Fruit fly (Drosophila melanogaster) whole organism, embryonic: ENCODE results near the gene scny.

Experiments
- Adf1 ChIP-seq: fragments of 200-800 bp; sonication (Bioruptor generic); IDR thresholded peaks from 2 replicates; pipeline ENCODE4 v1.3.6; 2022; ENCODE audit warnings: missing biosample characterization, missing genetic modification characterization
- Bteb2 ChIP-seq: fragments of 200-800 bp; sonication (Bioruptor generic); optimal IDR thresholded peaks from 2 replicates; lab custom pipeline; 2016; ENCODE audit warnings: missing biosample characterization, missing genetic modification characterization
- CG10431 ChIP-seq: fragments of 200-800 bp; sonication (Bioruptor generic); optimal IDR thresholded peaks from 3 replicates; lab custom pipeline; 2018; ENCODE audit warnings: missing biosample characterization, mild to moderate bottlenecking, missing genetic modification characterization
- CG10462 ChIP-seq: fragments of 200-800 bp; sonication (Bioruptor generic); optimal IDR thresholded peaks from 2 replicates; lab custom pipeline; 2016; ENCODE audit warnings: missing biosample characterization, missing genetic modification characterization
- CG13624 ChIP-seq: fragments of 200-800 bp; sonication (Bioruptor generic); optimal IDR thresholded peaks from 2 replicates; lab custom pipeline; 2016; ENCODE audit warnings: missing biosample characterization, missing genetic modification characterization
- CG13894 ChIP-seq: fragments of 200-800 bp; sonication (Bioruptor generic); optimal IDR thresholded peaks from 3 replicates; lab custom pipeline; 2018; ENCODE audit warnings: missing biosample characterization, mild to moderate bottlenecking, missing genetic modification characterization, moderate library complexity
- CG15073 ChIP-seq: fragments of 200-800 bp; sonication (Bioruptor generic); optimal IDR thresholded peaks from 2 replicates; lab custom pipeline; 2016; ENCODE audit warnings: missing biosample characterization, missing genetic modification characterization
- CG15269 ChIP-seq: fragments of 200-800 bp; sonication (Bioruptor generic); optimal IDR thresholded peaks from 2 replicates; lab custom pipeline; 2018; ENCODE audit warnings: missing biosample characterization, mild to moderate bottlenecking, missing genetic modification characterization, moderate library complexity
- CG17568 ChIP-seq: fragments of 200-800 bp; sonication (Bioruptor generic); optimal IDR thresholded peaks from 2 replicates; lab custom pipeline; 2018; ENCODE audit warnings: missing biosample characterization, mild to moderate bottlenecking, missing genetic modification characterization, moderate library complexity
- CG18599 ChIP-seq: fragments of 200-800 bp; sonication (Bioruptor generic); optimal IDR thresholded peaks from 3 replicates; lab custom pipeline; 2017; ENCODE audit warnings: missing biosample characterization, missing genetic modification characterization, mild to moderate bottlenecking, moderate library complexity, missing genetic modification reagents
- CG2678 ChIP-seq: fragments of 200-800 bp; sonication (Bioruptor generic); optimal IDR thresholded peaks from 3 replicates; lab custom pipeline; 2019; ENCODE audit warnings: missing biosample characterization, mild to moderate bottlenecking, missing genetic modification characterization, moderate library complexity
- CG4282 ChIP-seq: fragments of 200-800 bp; sonication (Bioruptor generic); optimal IDR thresholded peaks from 2 replicates; lab custom pipeline; 2016; ENCODE audit warnings: missing biosample characterization, missing genetic modification characterization
- CG4360 ChIP-seq: fragments of 200-800 bp; sonication (Bioruptor generic); IDR thresholded peaks from 2 replicates; pipeline ENCODE4 v1.3.6; 2022; ENCODE audit warnings: missing biosample characterization, missing genetic modification characterization
- CG6254 ChIP-seq: fragments of 200-800 bp; sonication (Bioruptor generic); optimal IDR thresholded peaks from 3 replicates; lab custom pipeline; 2017; ENCODE audit warnings: mild to moderate bottlenecking, missing biosample characterization, missing genetic modification reagents, missing genetic modification characterization
- CG6272 ChIP-seq: fragments of 200-800 bp; sonication (Bioruptor generic); IDR thresholded peaks from 2 replicates; pipeline ENCODE4 v1.3.6; 2022; ENCODE audit warnings: missing biosample characterization, missing genetic modification characterization
- CG7357 ChIP-seq: fragments of 200-800 bp; sonication (Bioruptor generic); IDR thresholded peaks from 3 replicates; pipeline ENCODE4 v1.3.6; 2022; ENCODE audit warnings: missing biosample characterization, missing genetic modification characterization
- CG7556 ChIP-seq: fragments of 200-800 bp; sonication (Bioruptor generic); optimal IDR thresholded peaks from 2 replicates; lab custom pipeline; 2017; ENCODE audit warnings: missing biosample characterization, mild to moderate bottlenecking, missing genetic modification characterization
- CG7963 ChIP-seq: fragments of 200-800 bp; sonication (Bioruptor generic); IDR thresholded peaks from 3 replicates; pipeline ENCODE4 v1.3.6; 2022; ENCODE audit warnings: missing biosample characterization, missing genetic modification characterization; ENCODE audit not compliant: partially characterized antibody
- CG8290 ChIP-seq, 3 experiments: fragments of 200-800 bp; sonication (Bioruptor generic); optimal IDR thresholded peaks; 2 replicates each; lab custom pipeline; 2016 to 2019; ENCODE audit warnings: missing biosample characterization in 3 of 3, missing genetic modification characterization in 3 of 3, mild to moderate bottlenecking in 2 of 3, moderate library complexity in 1 of 3
- CoRest ChIP-seq: fragments of 200-800 bp; sonication (Bioruptor generic); optimal IDR thresholded peaks from 3 replicates; lab custom pipeline; 2018; ENCODE audit warnings: missing biosample characterization, mild to moderate bottlenecking, missing genetic modification characterization, moderate library complexity
- D ChIP-seq, 2 experiments: fragments of 200-800 bp in 1 of 2; fragments of >200 bp in 1 of 2; sonication (Bioruptor generic) in 1 of 2; optimal IDR thresholded peaks; 2 replicates in 1 of 2; 3 replicates in 1 of 2; lab custom pipeline; 2017; ENCODE audit warnings: mild to moderate bottlenecking in 1 of 2, missing biosample characterization in 1 of 2, missing genetic modification characterization in 1 of 2, missing genetic modification reagents in 1 of 2
- Dip3 ChIP-seq: fragments of 200-800 bp; sonication (Bioruptor generic); optimal IDR thresholded peaks from 3 replicates; lab custom pipeline; 2016; ENCODE audit warnings: missing biosample characterization, missing genetic modification characterization
- Fer1 ChIP-seq: fragments of 200-800 bp; sonication (Bioruptor generic); optimal IDR thresholded peaks from 2 replicates; lab custom pipeline; 2017; ENCODE audit warnings: missing biosample characterization, mild to moderate bottlenecking, missing genetic modification characterization
- Hr39 ChIP-seq: fragments of >200 bp; optimal IDR thresholded peaks from 2 replicates; lab custom pipeline; 2017
- Jarid2 ChIP-seq: fragments of 200-800 bp; sonication (Bioruptor generic); optimal IDR thresholded peaks from 3 replicates; lab custom pipeline; 2017; ENCODE audit warnings: mild to moderate bottlenecking, missing biosample characterization, missing genetic modification reagents, missing genetic modification characterization
- NC2α ChIP-seq: fragments of 200-800 bp; sonication (Bioruptor generic); optimal IDR thresholded peaks from 2 replicates; lab custom pipeline; 2016; ENCODE audit warnings: missing biosample characterization, missing genetic modification characterization
- Scr ChIP-seq: fragments of 200-800 bp; sonication (Bioruptor generic); IDR thresholded peaks from 2 replicates; pipeline ENCODE4 v1.3.6; 2022; ENCODE audit warnings: missing biosample characterization, missing genetic modification characterization; ENCODE audit not compliant: partially characterized antibody
- Sry-β ChIP-seq: fragments of 200-800 bp; sonication (Bioruptor generic); optimal IDR thresholded peaks from 2 replicates; lab custom pipeline; 2018; ENCODE audit warnings: missing biosample characterization, mild to moderate bottlenecking, missing genetic modification characterization, moderate library complexity
- Ssrp ChIP-seq: fragments of 200-800 bp; sonication (Bioruptor generic); optimal IDR thresholded peaks from 2 replicates; lab custom pipeline; 2018; ENCODE audit warnings: missing biosample characterization, mild to moderate bottlenecking, missing genetic modification characterization, moderate library complexity
- YL-1 ChIP-seq: fragments of 200-800 bp; sonication (Bioruptor generic); optimal IDR thresholded peaks from 3 replicates; lab custom pipeline; 2017; ENCODE audit warnings: missing biosample characterization, mild to moderate bottlenecking, missing genetic modification characterization
- ato ChIP-seq: fragments of 200-800 bp; sonication (Bioruptor generic); IDR thresholded peaks from 2 replicates; pipeline ENCODE4 v1.3.6; 2022; ENCODE audit warnings: missing biosample characterization, missing genetic modification characterization; ENCODE audit not compliant: partially characterized antibody
- bowl ChIP-seq: fragments of 200-800 bp; sonication (Bioruptor generic); IDR thresholded peaks from 2 replicates; pipeline ENCODE4 v1.3.6; 2022; ENCODE audit warnings: missing biosample characterization, missing genetic modification characterization
- btn ChIP-seq: fragments of 200-800 bp; sonication (Bioruptor generic); optimal IDR thresholded peaks from 2 replicates; lab custom pipeline; 2016; ENCODE audit warnings: missing biosample characterization, missing genetic modification characterization
- dysf ChIP-seq: fragments of 200-800 bp; sonication (Bioruptor generic); IDR thresholded peaks from 3 replicates; pipeline ENCODE4 v1.3.6; 2022; ENCODE audit warnings: missing biosample characterization, missing genetic modification characterization
- en ChIP-seq: fragments of 200-800 bp; sonication (Bioruptor generic); optimal IDR thresholded peaks from 2 replicates; lab custom pipeline; 2016; ENCODE audit warnings: missing biosample characterization, missing genetic modification characterization
- fd64A ChIP-seq: fragments of 200-800 bp; sonication (Bioruptor generic); optimal IDR thresholded peaks from 3 replicates; lab custom pipeline; 2018; ENCODE audit warnings: missing biosample characterization, mild to moderate bottlenecking, missing genetic modification characterization
- fru ChIP-seq: fragments of >200 bp; optimal IDR thresholded peaks from 2 replicates; lab custom pipeline; 2017
- ken ChIP-seq: fragments of 200-800 bp; sonication (Bioruptor generic); IDR thresholded peaks from 3 replicates; pipeline ENCODE4 v1.3.6; 2022; ENCODE audit warnings: missing biosample characterization, missing genetic modification characterization
- lbe ChIP-seq: fragments of 200-800 bp; sonication (Bioruptor generic); optimal IDR thresholded peaks from 2 replicates; lab custom pipeline; 2016; ENCODE audit warnings: missing biosample characterization, mild to moderate bottlenecking, missing genetic modification characterization
- lov ChIP-seq, 2 experiments: fragments of 200-800 bp in 1 of 2; fragments of >200 bp in 1 of 2; sonication (Bioruptor generic) in 1 of 2; IDR thresholded peaks in 1 of 2; optimal IDR thresholded peaks in 1 of 2; 2 replicates in 1 of 2; 3 replicates in 1 of 2; pipeline versions ENCODE4 v1.3.6 to Lab custom; 2017 to 2022; ENCODE audit warnings: missing biosample characterization in 1 of 2, missing genetic modification characterization in 1 of 2
- luna ChIP-seq: fragments of 200-800 bp; sonication (Bioruptor generic); optimal IDR thresholded peaks from 2 replicates; lab custom pipeline; 2016; ENCODE audit warnings: missing biosample characterization, missing genetic modification characterization
- pho ChIP-seq: fragments of 200-800 bp; sonication (Bioruptor generic); optimal IDR thresholded peaks from 2 replicates; lab custom pipeline; 2016; ENCODE audit warnings: missing biosample characterization, missing genetic modification characterization
- ro ChIP-seq: fragments of 200-800 bp; sonication (Bioruptor generic); IDR thresholded peaks from 2 replicates; pipeline ENCODE4 v1.3.6; 2022; ENCODE audit warnings: missing biosample characterization, missing genetic modification characterization
- sisA ChIP-seq: fragments of 200-800 bp; sonication (Bioruptor generic); IDR thresholded peaks from 2 replicates; pipeline ENCODE4 v1.3.6; 2022; ENCODE audit warnings: missing biosample characterization, missing genetic modification characterization
- ssp ChIP-seq: fragments of 200-800 bp; sonication (Bioruptor generic); IDR thresholded peaks from 2 replicates; pipeline ENCODE4 v1.3.6; 2022; ENCODE audit warnings: missing biosample characterization, missing genetic modification characterization
- tll ChIP-seq, 2 experiments: fragments of 200-800 bp in 1 of 2; fragments of >200 bp in 1 of 2; sonication (Bioruptor generic) in 1 of 2; optimal IDR thresholded peaks; 2 replicates each; lab custom pipeline; 2017 to 2019; ENCODE audit warnings: missing biosample characterization in 2 of 2, missing genetic modification characterization in 2 of 2, mild to moderate bottlenecking in 1 of 2, moderate library complexity in 1 of 2
- tx ChIP-seq: fragments of 200-800 bp; sonication (Bioruptor generic); optimal IDR thresholded peaks from 2 replicates; lab custom pipeline; 2016; ENCODE audit warnings: missing biosample characterization, missing genetic modification characterization
- wek ChIP-seq: fragments of 200-800 bp; sonication (Bioruptor generic); optimal IDR thresholded peaks from 3 replicates; lab custom pipeline; 2018; ENCODE audit warnings: missing biosample characterization, mild to moderate bottlenecking, missing genetic modification characterization, moderate library complexity

scny gene

DNA sequence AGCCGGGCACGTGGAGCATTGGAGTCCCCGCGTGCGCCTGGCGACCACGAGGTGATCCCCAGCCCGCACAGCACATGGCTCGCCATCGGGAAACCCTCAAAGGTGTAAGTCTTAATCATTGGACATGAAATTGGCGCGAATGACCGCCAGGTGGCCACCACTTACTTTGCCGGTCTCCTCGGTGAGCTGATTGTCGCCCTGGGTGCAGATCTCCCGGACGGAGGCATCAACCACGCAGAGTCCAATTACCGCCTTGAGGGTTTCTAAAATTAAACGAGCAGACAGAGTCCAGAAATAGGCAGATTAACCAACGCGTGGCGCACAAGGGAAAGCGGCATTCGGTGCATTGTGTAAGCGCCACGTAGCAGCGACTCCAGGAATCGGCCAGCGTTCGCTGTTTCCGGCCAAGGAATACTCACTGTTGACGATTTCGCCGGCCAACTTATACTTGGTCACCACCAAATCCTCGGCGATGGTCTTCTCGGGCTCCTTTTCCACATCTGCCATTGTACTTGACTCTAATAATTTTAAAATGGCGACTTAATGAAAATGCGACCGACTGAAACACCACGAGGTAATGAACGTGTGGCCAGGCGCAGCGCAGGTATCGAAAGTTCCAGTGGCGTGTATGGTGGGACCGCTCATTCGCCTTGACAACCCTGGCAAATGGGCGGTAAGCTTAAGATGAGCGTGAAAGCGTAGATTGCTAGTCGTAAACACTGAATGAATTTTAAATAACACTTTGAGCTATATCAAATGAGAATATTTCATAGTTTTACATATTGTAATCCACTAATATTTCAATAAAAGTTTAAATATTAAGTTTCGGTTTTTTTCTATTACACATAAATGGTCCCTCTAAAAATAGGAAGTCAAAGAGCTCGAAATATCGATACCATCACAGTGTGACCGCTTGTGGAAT, 3.6 kb upstream of the scny start, which contains the start of gene CG10576 (continued):
- TF ChIP-seq CG13894 (tag; lab: Kevin White, UChicago): no peak
- peak; percentile 38 to 92 for TF ChIP-seq tll (GFP tag; optimal IDR thresholded peaks at IDR 0.05; lab: Kevin White, UChicago)
- TF ChIP-seq Sry-β (GFP tag; lab: Kevin White, UChicago): no peak
- TF ChIP-seq CG17568 (GFP tag; lab: Kevin White, UChicago): no peak
- TF ChIP-seq lov (optimal IDR thresholded peaks at IDR 0.05; lab: Kevin White, UChicago): no peak
- no peak for TF ChIP-seq lov (GFP tag; IDR thresholded peaks at IDR 0.05; lab: Robert Waterston, UW)
- no peak for TF ChIP-seq CG7963
- TF ChIP-seq bowl (GFP tag; lab: Robert Waterston, UW): no peak
- TF ChIP-seq NC2α (GFP tag; lab: Kevin White, UChicago): no peak
- no peak for TF ChIP-seq fru (lab: Kevin White, UChicago)
- peak; percentile 63 for TF ChIP-seq CG13624 (GFP tag; lab: Kevin White, UChicago)
- peak; percentile 54 for TF ChIP-seq D (optimal IDR thresholded peaks at IDR 0.05; lab: Kevin White, UChicago)
- no peak for TF ChIP-seq D (GFP tag; optimal IDR thresholded peaks at IDR 0.05; lab: Kevin White, UChicago)
- TF ChIP-seq Jarid2: no peak
- TF ChIP-seq ato (GFP tag; lab: Robert Waterston, UW): peak; percentile 38; the same call in 1 of the 2 replicates
- no peak for TF ChIP-seq wek
- TF ChIP-seq Adf1 (GFP tag; lab: Robert Waterston, UW): no peak
- TF ChIP-seq CG8290 (GFP tag; optimal IDR thresholded peaks at IDR 0.05; lab: Kevin White, UChicago): no peak
- TF ChIP-seq CG8290 (tag; optimal IDR thresholded peaks at IDR 0.05; lab: Kevin White, UChicago): no peak
- no peak for TF ChIP-seq btn
- TF ChIP-seq CG4360 (GFP tag; lab: Robert Waterston, UW): no peak
- no peak for TF ChIP-seq Dip3 (GFP tag; lab: Kevin White, UChicago)
- TF ChIP-seq CG18599 (GFP tag; lab: Kevin White, UChicago): no peak
- no peak for TF ChIP-seq ssp (GFP tag; lab: Robert Waterston, UW)
- TF ChIP-seq lbe (GFP tag; lab: Kevin White, UChicago): no peak
- TF ChIP-seq CG15269 (tag; lab: Kevin White, UChicago): no peak
- no peak for TF ChIP-seq ken (GFP tag; lab: Robert Waterston, UW)
- TF ChIP-seq Bteb2 (GFP tag; lab: Kevin White, UChicago): no peak
- TF ChIP-seq Ssrp (tag; lab: Kevin White, UChicago): no peak
- no peak for TF ChIP-seq luna (GFP tag; lab: Kevin White, UChicago)
- TF ChIP-seq ro (GFP tag; lab: Robert Waterston, UW): no peak
- no peak for TF ChIP-seq Hr39 (lab: Kevin White, UChicago)
- TF ChIP-seq CG10431 (GFP tag; lab: Kevin White, UChicago): no peak
- TF ChIP-seq CG15073: no peak
- TF ChIP-seq CoRest (tag; lab: Kevin White, UChicago): no peak
- no peak for TF ChIP-seq CG2678
- TF ChIP-seq tx (GFP tag; lab: Kevin White, UChicago): no peak
- TF ChIP-seq CG7556 (GFP tag; lab: Kevin White, UChicago): no peak
- no peak for TF ChIP-seq pho (GFP tag; lab: Kevin White, UChicago)
- no peak for TF ChIP-seq fd64A (GFP tag; lab: Kevin White, UChicago)
- TF ChIP-seq CG4282 (GFP tag; lab: Kevin White, UChicago): no peak
- TF ChIP-seq dysf: no peak
- no peak for TF ChIP-seq sisA
- TF ChIP-seq CG10462: no peak
- no peak for TF ChIP-seq CG6272 (GFP tag; lab: Robert Waterston, UW)
- peak; percentile 96 for TF ChIP-seq YL-1 (GFP tag; lab: Kevin White, UChicago)
- no peak for TF ChIP-seq Fer1 (GFP tag; lab: Kevin White, UChicago)
- TF ChIP-seq CG7357 (GFP tag; lab: Robert Waterston, UW): no peak
- TF ChIP-seq Scr (GFP tag; lab: Robert Waterston, UW): peak; percentile 77
- TF ChIP-seq CG6254: no peak
- no peak for TF ChIP-seq en
